Worm (Caenorhabditis elegans) whole organism, early embryonic: ENCODE measurements around the gene mrck-1.
A peak's percentile ranks its signal among the peaks of the same experiment; 100 is the strongest.

Experiments used
- B0310.2 ChIP-seq: sonication (generic microtip); optimal IDR thresholded peaks from 2 replicates; lab custom pipeline; 2016; ENCODE audit warnings: mild to moderate bottlenecking, missing genetic modification characterization, missing compliant biosample characterization
- F13C5.2 ChIP-seq: sonication (generic microtip); optimal IDR thresholded peaks from 2 replicates; lab custom pipeline; 2017; ENCODE audit warnings: mild to moderate bottlenecking, missing genetic modification characterization, inconsistent platforms, missing compliant biosample characterization
- aly-1 ChIP-seq: sonication (generic microtip); optimal IDR thresholded peaks from 2 replicates; lab custom pipeline; 2016; ENCODE audit warnings: missing genetic modification characterization, missing compliant biosample characterization
- ama-1 ChIP-seq: fragments of 150-350 bp; optimal IDR thresholded peaks from 2 replicates; lab custom pipeline; 2014
- ceh-13 ChIP-seq: fragments of 200-800 bp; sonication (Bioruptor generic); optimal IDR thresholded peaks from 2 replicates; lab custom pipeline; 2018; ENCODE audit warnings: mild to moderate bottlenecking, missing genetic modification characterization, missing compliant biosample characterization
- ceh-36 ChIP-seq: sonication (generic microtip); optimal IDR thresholded peaks from 2 replicates; lab custom pipeline; 2016; ENCODE audit warnings: missing genetic modification characterization, inconsistent platforms, missing compliant biosample characterization
- ets-7 ChIP-seq: sonication (generic microtip); optimal IDR thresholded peaks from 2 replicates; lab custom pipeline; 2016; ENCODE audit warnings: missing genotype, missing genetic modification characterization, missing compliant biosample characterization
- flt-1 ChIP-seq: fragments of 200-800 bp; sonication (Bioruptor generic); IDR thresholded peaks from 2 replicates; pipeline ENCODE4 v1.3.6; 2022; ENCODE audit warnings: missing genetic modification characterization, missing compliant biosample characterization
- hmbx-1 ChIP-seq: sonication (generic microtip); optimal IDR thresholded peaks from 2 replicates; lab custom pipeline; 2016; ENCODE audit warnings: mild to moderate bottlenecking, missing genetic modification characterization, missing compliant biosample characterization
- hmg-4 ChIP-seq: fragments of 200-800 bp; sonication (Bioruptor generic); optimal IDR thresholded peaks from 2 replicates; lab custom pipeline; 2018; ENCODE audit warnings: mild to moderate bottlenecking, missing genetic modification characterization, missing compliant biosample characterization
- hnd-1 ChIP-seq: sonication (generic microtip); optimal IDR thresholded peaks from 2 replicates; lab custom pipeline; 2016; ENCODE audit warnings: missing genetic modification characterization, missing compliant biosample characterization
- pes-1 ChIP-seq: fragments of 200-800 bp; sonication (Bioruptor generic); IDR thresholded peaks from 2 replicates; pipeline ENCODE4 v1.3.6; 2022; ENCODE audit warnings: missing genetic modification reagents, missing genetic modification characterization, missing compliant biosample characterization
- scrt-1 ChIP-seq: fragments of 200-800 bp; sonication (Bioruptor generic); IDR thresholded peaks from 2 replicates; pipeline ENCODE4 v1.3.6; 2022; ENCODE audit warnings: missing genetic modification characterization, missing compliant biosample characterization
- sea-1 ChIP-seq: fragments of 200-800 bp; sonication (Bioruptor generic); conservative IDR thresholded peaks from 2 replicates; pipeline ENCODE4 v1.3.6; 2022; ENCODE audit warnings: missing genetic modification characterization, missing compliant biosample characterization
- tbx-11 ChIP-seq: fragments of 200-800 bp; sonication (Bioruptor generic); IDR thresholded peaks from 2 replicates; pipeline ENCODE4 v1.3.6; 2022; ENCODE audit warnings: missing genetic modification characterization, missing compliant biosample characterization
- tbx-37 ChIP-seq: fragments of 200-800 bp; sonication (Bioruptor generic); conservative IDR thresholded peaks from 2 replicates; pipeline ENCODE4 v1.3.6; 2022; ENCODE audit warnings: missing genetic modification reagents, missing genetic modification characterization, missing compliant biosample characterization
- tra-4 ChIP-seq: sonication (generic microtip); optimal IDR thresholded peaks from 2 replicates; lab custom pipeline; 2017; ENCODE audit warnings: missing genetic modification characterization, missing compliant biosample characterization

The mrck-1 gene

ce11 chrV:6226530-6227125 lies 40.5 kb downstream of the mrck-1 start, which contains the start of gene W06H8.6:
W06H8.6 (minus strand) TSS chrV:6227010.
- no peak for TF ChIP-seq ceh-36 (tag; lab: Kevin White, UChicago)
- TF ChIP-seq F13C5.2 (tag; lab: Kevin White, UChicago) = no peak
- no peak for TF ChIP-seq ama-1 (lab: Kevin White, UChicago)
- no peak for TF ChIP-seq B0310.2 (tag; lab: Kevin White, UChicago)
- no peak for TF ChIP-seq tbx-11 (GFP tag; lab: Robert Waterston, UW)
- TF ChIP-seq tbx-37 = no peak
- TF ChIP-seq scrt-1 (GFP tag; lab: Robert Waterston, UW) = no peak
- no peak for TF ChIP-seq hmbx-1 (tag; lab: Kevin White, UChicago)
- no peak for TF ChIP-seq sea-1 (GFP tag; lab: Robert Waterston, UW)
- TF ChIP-seq aly-1 (tag; lab: Kevin White, UChicago) = no peak
- TF ChIP-seq ceh-13 (GFP tag; lab: Kevin White, UChicago) = no peak
- no peak for TF ChIP-seq flt-1 (GFP tag; lab: Robert Waterston, UW)
- TF ChIP-seq tra-4 = peak; percentile 13
- TF ChIP-seq pes-1 = 0 out of 2 replicates have a peak, but pooled peaks have one; percentile 31
- TF ChIP-seq ets-7 (tag; lab: Kevin White, UChicago) = no peak
- TF ChIP-seq hmg-4 (GFP tag; lab: Kevin White, UChicago) = no peak
- TF ChIP-seq hnd-1 (tag; lab: Kevin White, UChicago) = no peak

ce11 chrV:6225745-6226528 lies 41.1 kb downstream of the mrck-1 start:
- no peak for TF ChIP-seq ceh-13 (GFP tag; lab: Kevin White, UChicago)

- TF ChIP-seq tra-4 (no peak), aly-1 (tag; lab: Kevin White, UChicago) (no peak)
These were observed 42.0 kb downstream of the mrck-1 start for ce11 chrV:6224984-6225617.

- TF ChIP-seq pes-1 (0 out of 2 replicates have a peak, but pooled peaks have one; percentile 49), F13C5.2 (tag; lab: Kevin White, UChicago) (peak; percentile 40), B0310.2 (tag; lab: Kevin White, UChicago) (no peak), ceh-13 (GFP tag; lab: Kevin White, UChicago) (no peak), aly-1 (tag; lab: Kevin White, UChicago) (peak; percentile 27), sea-1 (GFP tag; lab: Robert Waterston, UW) (peak; percentile 46; the same call in 1 of the 2 replicates), tbx-37 (no peak), tbx-11 (GFP tag; lab: Robert Waterston, UW) (no peak), hmg-4 (GFP tag; lab: Kevin White, UChicago) (peak; percentile 38)
These were observed 42.6 kb downstream of the mrck-1 start for ce11 chrV:6224494-6224959.

ce11 chrV:6224019-6224335 lies 43.1 kb downstream of the mrck-1 start:
- TF ChIP-seq ceh-13 (GFP tag; lab: Kevin White, UChicago) (no peak), tbx-11 (GFP tag; lab: Robert Waterston, UW) (no peak), ceh-36 (tag; lab: Kevin White, UChicago) (no peak), aly-1 (tag; lab: Kevin White, UChicago) (no peak), ama-1 (lab: Kevin White, UChicago) (peak; percentile 1)

- TF ChIP-seq ets-7 (tag; lab: Kevin White, UChicago) = peak; percentile 23
- no peak for TF ChIP-seq tbx-37
- peak; percentile 48; the same call in 1 of the 2 replicates for TF ChIP-seq pes-1
These were observed 43.6 kb downstream of the mrck-1 start for ce11 chrV:6223315-6224018.

- TF ChIP-seq hmg-4 (GFP tag; lab: Kevin White, UChicago) (no peak), tbx-11 (GFP tag; lab: Robert Waterston, UW) (no peak), ceh-36 (tag; lab: Kevin White, UChicago) (no peak), B0310.2 (tag; lab: Kevin White, UChicago) (no peak), scrt-1 (GFP tag; lab: Robert Waterston, UW) (no peak), sea-1 (GFP tag; lab: Robert Waterston, UW) (no peak), pes-1 (no peak), hnd-1 (tag; lab: Kevin White, UChicago) (no peak), ets-7 (tag; lab: Kevin White, UChicago) (no peak), tbx-37 (no peak), tra-4 (no peak), flt-1 (GFP tag; lab: Robert Waterston, UW) (no peak), hmbx-1 (tag; lab: Kevin White, UChicago) (no peak), aly-1 (tag; lab: Kevin White, UChicago) (no peak), ama-1 (lab: Kevin White, UChicago) (no peak), F13C5.2 (tag; lab: Kevin White, UChicago) (no peak), ceh-13 (GFP tag; lab: Kevin White, UChicago) (no peak)
These were observed 44.3 kb downstream of the mrck-1 start for ce11 chrV:6222779-6223276.
